Worm (Caenorhabditis elegans): Measurements from ENCODE around the gene F54F2.7.

ce11 chrIII:8761040-8761654, 46.0 kb downstream of the F54F2.7 start, which contains the start of gene aak-1:
- no peak for TF ChIP-seq F13C5.2 (tag; optimal IDR thresholded peaks at IDR 0.05)
- TF ChIP-seq ama-1 (optimal IDR thresholded peaks at IDR 0.05) = no peak
- no peak for TF ChIP-seq pes-1 (GFP tag; IDR thresholded peaks at IDR 0.05)
- no peak for TF ChIP-seq tra-4 (tag; optimal IDR thresholded peaks at IDR 0.05)
- no peak for TF ChIP-seq hmbx-1 (tag; optimal IDR thresholded peaks at IDR 0.05)
- no peak for TF ChIP-seq sea-1 (GFP tag; conservative IDR thresholded peaks at IDR 0.05)

Data from whole organism, early embryonic.